Worm (Caenorhabditis elegans): Measurements from ENCODE around the gene R07E5.11.

R07E5.11 gene

DNA sequence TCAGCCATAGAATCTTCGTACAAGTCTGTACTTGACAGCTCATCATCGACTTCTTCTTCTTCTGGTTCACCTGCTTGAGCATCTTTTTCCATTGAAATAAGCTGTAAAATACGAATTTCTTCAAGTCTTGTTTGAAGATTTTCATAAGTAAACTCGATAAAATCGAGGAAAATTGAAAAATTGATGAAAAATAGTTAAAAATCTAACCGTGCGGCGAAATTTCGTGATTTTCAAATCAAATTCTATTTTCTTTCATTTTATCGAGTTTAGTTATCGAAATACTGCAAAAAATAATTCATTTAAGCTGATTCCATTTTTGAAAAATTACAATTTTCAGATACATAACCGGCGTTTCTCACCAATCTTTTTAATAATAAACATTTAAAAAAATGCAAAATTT, at the start of gene R07E5.11:
TSS of gene R07E5.11 (minus strand) at position 101 of the 400 bp plus-strand sequence.
- TF ChIP-seq ref-1 (GFP tag; conservative IDR thresholded peaks at IDR 0.05) (no peak), tab-1 (GFP tag; IDR thresholded peaks at IDR 0.05) (no peak), klf-2 (GFP tag; conservative IDR thresholded peaks at IDR 0.05) (no peak), T22C8.4 (GFP tag; IDR thresholded peaks at IDR 0.05) (no peak)

- TF ChIP-seq ref-1 (GFP tag; conservative IDR thresholded peaks at IDR 0.05) (no peak), ztf-29 (GFP tag; IDR thresholded peaks at IDR 0.05) (no peak), cog-1 (tag; optimal IDR thresholded peaks at IDR 0.05) (no peak), klf-2 (GFP tag; conservative IDR thresholded peaks at IDR 0.05) (no peak), tab-1 (GFP tag; IDR thresholded peaks at IDR 0.05) (no peak), flt-1 (GFP tag; IDR thresholded peaks at IDR 0.05) (no peak), ztf-23 (GFP tag; IDR thresholded peaks at IDR 0.05) (no peak), T22C8.4 (GFP tag; IDR thresholded peaks at IDR 0.05) (no peak), med-1 (GFP tag; optimal IDR thresholded peaks at IDR 0.05; ENCODE audit: insufficient read depth) (no peak)
Observed at ce11 chrIII:4461337-4461736, 46.3 kb upstream of the R07E5.11 start.

ce11 chrIII:4460242-4460641, 45.2 kb upstream of the R07E5.11 start:
- TF ChIP-seq ztf-29 (GFP tag; IDR thresholded peaks at IDR 0.05), result no peak
- 0 out of 2 replicates have a peak, but pooled peaks have one; percentile 36 for TF ChIP-seq tab-1 (GFP tag; IDR thresholded peaks at IDR 0.05)
- no peak for TF ChIP-seq ref-1 (GFP tag; conservative IDR thresholded peaks at IDR 0.05)
- TF ChIP-seq med-1 (GFP tag; optimal IDR thresholded peaks at IDR 0.05; ENCODE audit: insufficient read depth), result no peak

ce11 chrIII:4456579-4456978, 41.5 kb upstream of the R07E5.11 start:
- TF ChIP-seq med-1 (GFP tag; optimal IDR thresholded peaks at IDR 0.05; ENCODE audit: insufficient read depth) (no peak), cog-1 (tag; optimal IDR thresholded peaks at IDR 0.05) (no peak), tab-1 (GFP tag; IDR thresholded peaks at IDR 0.05) (no peak), ztf-23 (GFP tag; IDR thresholded peaks at IDR 0.05) (no peak), ztf-29 (GFP tag; IDR thresholded peaks at IDR 0.05) (no peak), flt-1 (GFP tag; IDR thresholded peaks at IDR 0.05) (no peak), ref-1 (GFP tag; conservative IDR thresholded peaks at IDR 0.05) (no peak), klf-2 (GFP tag; conservative IDR thresholded peaks at IDR 0.05) (no peak), T22C8.4 (GFP tag; IDR thresholded peaks at IDR 0.05) (no peak)

DNA sequence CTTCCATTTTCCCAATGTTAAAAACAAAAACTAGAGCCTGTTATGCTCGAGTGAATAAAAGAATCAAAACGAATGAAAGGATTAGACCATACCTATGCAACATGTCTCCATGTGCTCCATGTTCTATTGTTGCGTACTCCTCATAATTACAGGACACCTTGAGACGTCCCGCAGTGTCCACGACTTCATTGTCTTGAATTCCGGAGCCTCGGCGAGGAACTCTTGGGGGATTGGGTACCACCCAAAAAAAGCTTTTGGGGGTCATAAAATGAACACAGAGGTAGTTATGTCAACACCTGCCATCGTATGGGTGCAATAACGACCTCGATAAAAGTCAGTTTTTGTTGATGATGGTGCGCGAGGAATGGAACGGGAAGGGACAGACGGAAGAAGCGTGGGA, 39.9 kb upstream of the R07E5.11 start:
- TF ChIP-seq med-1 (GFP tag; optimal IDR thresholded peaks at IDR 0.05; ENCODE audit: insufficient read depth), result no peak
- no peak for TF ChIP-seq T22C8.4 (GFP tag; IDR thresholded peaks at IDR 0.05)
- no peak for TF ChIP-seq flt-1 (GFP tag; IDR thresholded peaks at IDR 0.05)
- no peak for TF ChIP-seq ref-1 (GFP tag; conservative IDR thresholded peaks at IDR 0.05)
- TF ChIP-seq cog-1 (tag; optimal IDR thresholded peaks at IDR 0.05), result no peak
- TF ChIP-seq ztf-23 (GFP tag; IDR thresholded peaks at IDR 0.05), result no peak
- no peak for TF ChIP-seq klf-2 (GFP tag; conservative IDR thresholded peaks at IDR 0.05)
- TF ChIP-seq tab-1 (GFP tag; IDR thresholded peaks at IDR 0.05), result no peak

- TF ChIP-seq flt-1 (GFP tag; IDR thresholded peaks at IDR 0.05) (no peak), klf-2 (GFP tag; conservative IDR thresholded peaks at IDR 0.05) (no peak), cog-1 (tag; optimal IDR thresholded peaks at IDR 0.05) (no peak), med-1 (GFP tag; optimal IDR thresholded peaks at IDR 0.05; ENCODE audit: insufficient read depth) (no peak), tab-1 (GFP tag; IDR thresholded peaks at IDR 0.05) (no peak)
Observed at ce11 chrIII:4453768-4454167, 38.7 kb upstream of the R07E5.11 start.

- TF ChIP-seq med-1 (GFP tag; optimal IDR thresholded peaks at IDR 0.05; ENCODE audit: insufficient read depth), result no peak
- no peak for TF ChIP-seq tab-1 (GFP tag; IDR thresholded peaks at IDR 0.05)
- TF ChIP-seq ztf-29 (GFP tag; IDR thresholded peaks at IDR 0.05), result no peak
- TF ChIP-seq ztf-23 (GFP tag; IDR thresholded peaks at IDR 0.05), result no peak
- no peak for TF ChIP-seq T22C8.4 (GFP tag; IDR thresholded peaks at IDR 0.05)
- no peak for TF ChIP-seq flt-1 (GFP tag; IDR thresholded peaks at IDR 0.05)
- no peak for TF ChIP-seq cog-1 (tag; optimal IDR thresholded peaks at IDR 0.05)
- no peak for TF ChIP-seq klf-2 (GFP tag; conservative IDR thresholded peaks at IDR 0.05)
- TF ChIP-seq ref-1 (GFP tag; conservative IDR thresholded peaks at IDR 0.05), result no peak
Observed at ce11 chrIII:4453301-4453700, 38.3 kb upstream of the R07E5.11 start.

- TF ChIP-seq cog-1 (tag; optimal IDR thresholded peaks at IDR 0.05) (no peak), T22C8.4 (GFP tag; IDR thresholded peaks at IDR 0.05) (no peak), flt-1 (GFP tag; IDR thresholded peaks at IDR 0.05) (no peak), ztf-23 (GFP tag; IDR thresholded peaks at IDR 0.05) (no peak), med-1 (GFP tag; optimal IDR thresholded peaks at IDR 0.05; ENCODE audit: insufficient read depth) (no peak), klf-2 (GFP tag; conservative IDR thresholded peaks at IDR 0.05) (no peak)
Observed at ce11 chrIII:4452749-4453148, 37.7 kb upstream of the R07E5.11 start.

ce11 chrIII:4450773-4451423, 35.9 kb upstream of the R07E5.11 start:
- TF ChIP-seq ztf-23 (GFP tag; IDR thresholded peaks at IDR 0.05), result 0 out of 2 replicates have a peak, but pooled peaks have one; percentile 5
- peak; percentile 49; the same call in 1 of the 2 replicates for TF ChIP-seq tab-1 (GFP tag; IDR thresholded peaks at IDR 0.05)
- no peak for TF ChIP-seq cog-1 (tag; optimal IDR thresholded peaks at IDR 0.05)
- 0 out of 2 replicates have a peak, but pooled peaks have one; percentile 13 for TF ChIP-seq flt-1 (GFP tag; IDR thresholded peaks at IDR 0.05)

DNA sequence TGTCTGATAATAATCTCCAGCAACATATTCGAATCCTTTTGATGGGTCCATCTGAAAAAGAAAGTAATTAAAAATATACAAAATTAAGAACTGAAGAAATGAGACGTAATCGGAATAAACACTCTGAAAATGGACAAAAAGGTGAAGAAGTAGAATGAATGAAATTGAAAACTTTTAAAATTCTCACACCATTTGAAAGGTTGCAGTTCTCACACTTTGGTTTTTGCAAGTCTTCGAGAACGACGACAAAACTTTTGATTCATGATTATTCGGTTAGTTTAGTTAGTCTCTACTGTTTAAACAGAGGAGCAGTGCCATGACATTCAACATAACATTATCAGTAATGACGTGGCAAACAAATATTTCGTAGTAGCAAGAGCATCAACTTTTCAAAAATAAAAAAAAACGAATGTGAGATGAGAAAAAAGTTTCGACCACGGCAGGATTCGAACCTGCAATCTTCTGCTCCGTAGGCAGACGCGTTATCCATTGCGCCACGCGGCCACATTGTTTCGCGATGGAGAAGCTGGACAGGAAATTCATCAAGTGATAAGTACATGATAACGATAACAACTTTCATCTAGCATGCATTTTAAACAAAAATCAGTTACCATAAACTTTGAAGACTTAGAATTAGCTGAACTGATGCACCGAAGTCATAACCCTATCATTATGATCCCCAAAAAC, 35.0 kb upstream of the R07E5.11 start, which contains the start of gene ceh-43:
TSS of gene ceh-43 (minus strand) at position 51 of the 687 bp plus-strand sequence.
- TF ChIP-seq med-1 (GFP tag; optimal IDR thresholded peaks at IDR 0.05; ENCODE audit: insufficient read depth) (no peak), tab-1 (GFP tag; IDR thresholded peaks at IDR 0.05) (no peak), cog-1 (tag; optimal IDR thresholded peaks at IDR 0.05) (no peak), ref-1 (GFP tag; conservative IDR thresholded peaks at IDR 0.05) (no peak), ztf-29 (GFP tag; IDR thresholded peaks at IDR 0.05) (no peak), flt-1 (GFP tag; IDR thresholded peaks at IDR 0.05) (no peak), T22C8.4 (GFP tag; IDR thresholded peaks at IDR 0.05) (no peak), klf-2 (GFP tag; conservative IDR thresholded peaks at IDR 0.05) (no peak), ztf-23 (GFP tag; IDR thresholded peaks at IDR 0.05) (no peak)
